Fruit fly (Drosophila melanogaster): ENCODE data around the gene CG7236.

Gene CG7236

dm6 chr2L:5706074-5706473 is at the start of gene CG7236:
TSS of gene CG7236 (plus strand) at chr2L:5706374.
- TF ChIP-seq noc (tag; optimal IDR thresholded peaks at IDR 0.05) = no peak

- TF ChIP-seq noc (tag; optimal IDR thresholded peaks at IDR 0.05) = no peak
Observed at dm6 chr2L:5658415-5658814, 47.8 kb upstream of the CG7236 start, which contains the start of gene DIP-theta. TSS of gene DIP-theta (minus strand) at chr2L:5658560.

- TF ChIP-seq noc (tag; optimal IDR thresholded peaks at IDR 0.05) = no peak
Observed at dm6 chr2L:5662549-5662948, 43.6 kb upstream of the CG7236 start, which contains the start of gene Hsp60C. TSS of gene Hsp60C (plus strand) at chr2L:5662849.

- no peak for TF ChIP-seq noc (tag; optimal IDR thresholded peaks at IDR 0.05)
Observed at dm6 chr2L:5678282-5678681, 27.9 kb upstream of the CG7236 start, which contains the start of gene CG12511. TSS of gene CG12511 (plus strand) at chr2L:5678582.

- no peak for TF ChIP-seq noc (tag; optimal IDR thresholded peaks at IDR 0.05)
Observed at dm6 chr2L:5716580-5716979, 10.4 kb downstream of the CG7236 start, which contains the start of the genes CG14007 and CG34011. TSS of gene CG14007 (minus strand) at chr2L:5716680. TSS of gene CG34011 (plus strand) at chr2L:5716701.

- peak; percentile 80 for TF ChIP-seq noc (tag; optimal IDR thresholded peaks at IDR 0.05)
Observed at dm6 chr2L:5720407-5721228, 14.4 kb downstream of the CG7236 start, which contains the start of the genes CG11149 and sip1. TSS of gene CG11149 (minus strand) at chr2L:5720899. TSS of gene sip1 (plus strand) at chr2L:5721051.

- no peak for TF ChIP-seq noc (tag; optimal IDR thresholded peaks at IDR 0.05)
Observed at dm6 chr2L:5723859-5724475, 17.8 kb downstream of the CG7236 start.

- no peak for TF ChIP-seq noc (tag; optimal IDR thresholded peaks at IDR 0.05)
Observed at dm6 chr2L:5724521-5725023, 18.4 kb downstream of the CG7236 start, which contains the start of gene CG11030. TSS of gene CG11030 (plus strand) at chr2L:5724656.

dm6 chr2L:5726049-5726448 is 19.9 kb downstream of the CG7236 start:
- TF ChIP-seq noc (tag; optimal IDR thresholded peaks at IDR 0.05) = no peak

- TF ChIP-seq noc (tag; optimal IDR thresholded peaks at IDR 0.05) = no peak
Observed at dm6 chr2L:5728711-5729110, 22.5 kb downstream of the CG7236 start, which contains the start of gene CG14006. TSS of gene CG14006 (minus strand) at chr2L:5728811.

dm6 chr2L:5730432-5730831 is 24.3 kb downstream of the CG7236 start:
- TF ChIP-seq noc (tag; optimal IDR thresholded peaks at IDR 0.05) = no peak

dm6 chr2L:5740740-5741139 is 34.6 kb downstream of the CG7236 start:
- no peak for TF ChIP-seq noc (tag; optimal IDR thresholded peaks at IDR 0.05)

dm6 chr2L:5741144-5741543 is 35.0 kb downstream of the CG7236 start, which contains the start of gene CG11147:
TSS of gene CG11147 (minus strand) at chr2L:5741244.
- TF ChIP-seq noc (tag; optimal IDR thresholded peaks at IDR 0.05) = no peak

- no peak for TF ChIP-seq noc (tag; optimal IDR thresholded peaks at IDR 0.05)
Observed at dm6 chr2L:5742437-5742836, 36.3 kb downstream of the CG7236 start.

dm6 chr2L:5743537-5744148 is 37.5 kb downstream of the CG7236 start:
- TF ChIP-seq noc (tag; optimal IDR thresholded peaks at IDR 0.05) = no peak

dm6 chr2L:5745857-5746256 is 39.7 kb downstream of the CG7236 start, which contains the start of gene CG11029:
TSS of gene CG11029 (plus strand) at chr2L:5746157.
- TF ChIP-seq noc (tag; optimal IDR thresholded peaks at IDR 0.05) = no peak
